Fruit fly (Drosophila melanogaster) whole organism, embryonic: ENCODE data around the gene CG17625.

Source experiments
- Atf3 ChIP-seq: fragments of 200-800 bp; sonication (Bioruptor generic); optimal IDR thresholded peaks from 3 replicates; lab custom pipeline; 2016; ENCODE audit warnings: missing biosample characterization, missing genetic modification characterization
- Atf6 ChIP-seq: fragments of 200-800 bp; sonication (Bioruptor generic); IDR thresholded peaks from 2 replicates; pipeline ENCODE4 v1.3.6; 2022; ENCODE audit warnings: missing biosample characterization, missing genetic modification characterization
- Awh ChIP-seq: fragments of 200-800 bp; sonication (Bioruptor generic); IDR thresholded peaks from 2 replicates; pipeline ENCODE4, ENCODE4 v1.3.6; 2022; ENCODE audit warnings: missing biosample characterization, missing genetic modification characterization
- CG10267 ChIP-seq: fragments of 200-800 bp; sonication (Bioruptor generic); optimal IDR thresholded peaks from 2 replicates; lab custom pipeline; 2018; ENCODE audit warnings: missing biosample characterization, mild to moderate bottlenecking, missing genetic modification characterization, moderate library complexity
- CG10959 ChIP-seq: fragments of 200-800 bp; sonication (Bioruptor generic); IDR thresholded peaks from 2 replicates; pipeline ENCODE4 v1.3.6; 2022; ENCODE audit warnings: missing biosample characterization, missing genetic modification characterization
- CG1233 ChIP-seq: fragments of 200-800 bp; sonication (Bioruptor generic); optimal IDR thresholded peaks from 4 replicates; lab custom pipeline; 2018; ENCODE audit warnings: missing biosample characterization, mild to moderate bottlenecking, missing genetic modification characterization
- CG14014 ChIP-seq: fragments of 200-800 bp; sonication (Bioruptor generic); IDR thresholded peaks from 2 replicates; pipeline ENCODE4 v1.3.6; 2022; ENCODE audit warnings: missing biosample characterization, missing genetic modification characterization
- CG15479 ChIP-seq: fragments of 200-800 bp; sonication (Bioruptor generic); optimal IDR thresholded peaks from 3 replicates; lab custom pipeline; 2019; ENCODE audit warnings: missing biosample characterization, mild to moderate bottlenecking, missing genetic modification characterization, moderate library complexity
- CG16779 ChIP-seq: fragments of 200-800 bp; sonication (Bioruptor generic); IDR thresholded peaks from 2 replicates; pipeline ENCODE4 v1.3.6; 2022; ENCODE audit warnings: missing biosample characterization, missing genetic modification characterization
- CG16813 ChIP-seq: fragments of 200-800 bp; sonication (Bioruptor generic); IDR thresholded peaks from 3 replicates; pipeline ENCODE4 v1.3.6; 2022; ENCODE audit warnings: missing biosample characterization, missing genetic modification characterization; ENCODE audit not compliant: partially characterized antibody
- CG18764 ChIP-seq: fragments of 200-800 bp; sonication (Bioruptor generic); optimal IDR thresholded peaks from 3 replicates; lab custom pipeline; 2016; ENCODE audit warnings: missing biosample characterization, missing genetic modification characterization
- CG2129 ChIP-seq: fragments of 200-800 bp; sonication (Bioruptor generic); IDR thresholded peaks from 2 replicates; pipeline ENCODE4 v1.3.6; 2022; ENCODE audit warnings: missing biosample characterization, missing genetic modification characterization; ENCODE audit not compliant: partially characterized antibody
- CG30431 ChIP-seq: fragments of 200-800 bp; sonication (Bioruptor generic); optimal IDR thresholded peaks from 2 replicates; lab custom pipeline; 2017; ENCODE audit warnings: missing biosample characterization, missing genetic modification characterization
- CG32767 ChIP-seq: fragments of 200-800 bp; sonication (Bioruptor generic); IDR thresholded peaks from 2 replicates; pipeline ENCODE4 v1.3.6; 2022; ENCODE audit warnings: missing biosample characterization, missing genetic modification characterization
- CG34376 ChIP-seq: fragments of 200-800 bp; sonication (Bioruptor generic); optimal IDR thresholded peaks from 2 replicates; lab custom pipeline; 2018; ENCODE audit warnings: missing biosample characterization, mild to moderate bottlenecking, missing genetic modification characterization
- CG4404 ChIP-seq: fragments of 200-800 bp; sonication (Bioruptor generic); IDR thresholded peaks from 2 replicates; pipeline ENCODE4 v1.3.6; 2022; ENCODE audit warnings: missing biosample characterization, missing genetic modification characterization
- CG6683 ChIP-seq: fragments of 200-800 bp; sonication (Bioruptor generic); optimal IDR thresholded peaks from 2 replicates; lab custom pipeline; 2017; ENCODE audit warnings: missing biosample characterization, mild to moderate bottlenecking, missing genetic modification characterization, missing genetic modification reagents
- CG6689 ChIP-seq: fragments of 200-800 bp; sonication (Bioruptor generic); IDR thresholded peaks from 2 replicates; pipeline ENCODE4 v1.3.6; 2022; ENCODE audit warnings: missing biosample characterization, missing genetic modification characterization
- CG6813 ChIP-seq: fragments of 200-800 bp; sonication (Bioruptor generic); optimal IDR thresholded peaks from 2 replicates; lab custom pipeline; 2017; ENCODE audit warnings: missing biosample characterization, missing genetic modification characterization, mild to moderate bottlenecking, moderate library complexity, missing genetic modification reagents
- CG7556 ChIP-seq: fragments of 200-800 bp; sonication (Bioruptor generic); optimal IDR thresholded peaks from 2 replicates; lab custom pipeline; 2017; ENCODE audit warnings: missing biosample characterization, mild to moderate bottlenecking, missing genetic modification characterization
- CG7745 ChIP-seq: fragments of 200-800 bp; sonication (Bioruptor generic); optimal IDR thresholded peaks from 2 replicates; lab custom pipeline; 2018; ENCODE audit warnings: missing biosample characterization, mild to moderate bottlenecking, missing genetic modification characterization, moderate library complexity
- CG8765 ChIP-seq: fragments of 200-800 bp; sonication (Bioruptor generic); IDR thresholded peaks from 2 replicates; pipeline ENCODE4 v1.3.6; 2022; ENCODE audit warnings: missing biosample characterization, missing genetic modification characterization
- CkIIα-i1 ChIP-seq: fragments of 200-800 bp; sonication (Bioruptor generic); IDR thresholded peaks from 2 replicates; pipeline ENCODE4 v1.3.6; 2022; ENCODE audit warnings: missing biosample characterization, missing genetic modification characterization
- Ets65A ChIP-seq: fragments of 200-800 bp; sonication (Bioruptor generic); peaks from one replicate; lab custom pipeline; 2016; ENCODE audit warnings: missing biosample characterization, missing genetic modification characterization
- H2.0 ChIP-seq: fragments of 200-800 bp; sonication (Bioruptor generic); IDR thresholded peaks from 2 replicates; pipeline ENCODE4 v1.3.6; 2022; ENCODE audit warnings: missing biosample characterization, missing genetic modification characterization
- HLHmδ ChIP-seq: fragments of 200-800 bp; sonication (Bioruptor generic); optimal IDR thresholded peaks from 2 replicates; lab custom pipeline; 2018; ENCODE audit warnings: missing biosample characterization, mild to moderate bottlenecking, missing genetic modification characterization, moderate library complexity
- Hr51 ChIP-seq, 2 experiments: fragments of 200-800 bp; sonication (Bioruptor generic); optimal IDR thresholded peaks; 2 replicates in 1 of 2; 3 replicates in 1 of 2; lab custom pipeline; 2016 to 2018; ENCODE audit warnings: missing biosample characterization in 2 of 2, missing genetic modification characterization in 2 of 2, mild to moderate bottlenecking in 1 of 2, moderate library complexity in 1 of 2
- Meics ChIP-seq: fragments of 200-800 bp; sonication (Bioruptor generic); optimal IDR thresholded peaks from 2 replicates; lab custom pipeline; 2017; ENCODE audit warnings: missing biosample characterization, mild to moderate bottlenecking, missing genetic modification characterization
- Nf-YC ChIP-seq: fragments of 200-800 bp; optimal IDR thresholded peaks from 3 replicates; lab custom pipeline; 2019; ENCODE audit warnings: missing biosample characterization, mild to moderate bottlenecking, missing genetic modification characterization, moderate library complexity
- Ptx1 ChIP-seq: fragments of 200-800 bp; sonication (Bioruptor generic); IDR thresholded peaks from 2 replicates; pipeline ENCODE4 v1.3.6; 2022; ENCODE audit warnings: missing biosample characterization, missing genetic modification characterization
- Scr ChIP-seq: fragments of 200-800 bp; sonication (Bioruptor generic); IDR thresholded peaks from 2 replicates; pipeline ENCODE4 v1.3.6; 2022; ENCODE audit warnings: missing biosample characterization, missing genetic modification characterization; ENCODE audit not compliant: partially characterized antibody
- Spps ChIP-seq: fragments of 200-800 bp; sonication (Bioruptor generic); optimal IDR thresholded peaks from 2 replicates; lab custom pipeline; 2018; ENCODE audit warnings: missing biosample characterization, mild to moderate bottlenecking, missing genetic modification characterization
- bowl ChIP-seq: fragments of 200-800 bp; sonication (Bioruptor generic); IDR thresholded peaks from 2 replicates; pipeline ENCODE4 v1.3.6; 2022; ENCODE audit warnings: missing biosample characterization, missing genetic modification characterization
- chm ChIP-seq: fragments of 200-800 bp; sonication (Bioruptor generic); IDR thresholded peaks from 2 replicates; pipeline ENCODE4 v1.3.6; 2022; ENCODE audit warnings: missing biosample characterization, missing genetic modification characterization
- emc ChIP-seq: fragments of 200-800 bp; sonication (Bioruptor generic); optimal IDR thresholded peaks from 2 replicates; lab custom pipeline; 2016; ENCODE audit warnings: missing biosample characterization, missing genetic modification characterization
- eyg ChIP-seq: fragments of 200-800 bp; sonication (Bioruptor generic); optimal IDR thresholded peaks from 3 replicates; lab custom pipeline; 2016; ENCODE audit warnings: missing biosample characterization, missing genetic modification characterization
- gcm2 ChIP-seq: fragments of 200-800 bp; sonication (Bioruptor generic); optimal IDR thresholded peaks from 2 replicates; lab custom pipeline; 2016; ENCODE audit warnings: missing biosample characterization, missing genetic modification characterization
- grn ChIP-seq: fragments of 200-800 bp; sonication (Bioruptor generic); optimal IDR thresholded peaks from 3 replicates; lab custom pipeline; 2017; ENCODE audit warnings: missing biosample characterization, missing genetic modification characterization
- kah ChIP-seq: fragments of 200-800 bp; sonication (Bioruptor generic); optimal IDR thresholded peaks from 2 replicates; lab custom pipeline; 2018; ENCODE audit warnings: missing biosample characterization, mild to moderate bottlenecking, missing genetic modification characterization
- ken ChIP-seq: fragments of 200-800 bp; sonication (Bioruptor generic); IDR thresholded peaks from 3 replicates; pipeline ENCODE4 v1.3.6; 2022; ENCODE audit warnings: missing biosample characterization, missing genetic modification characterization
- lbe ChIP-seq: fragments of 200-800 bp; sonication (Bioruptor generic); optimal IDR thresholded peaks from 2 replicates; lab custom pipeline; 2016; ENCODE audit warnings: missing biosample characterization, mild to moderate bottlenecking, missing genetic modification characterization
- pfk ChIP-seq: fragments of 200-800 bp; sonication (Bioruptor generic); optimal IDR thresholded peaks from 2 replicates; lab custom pipeline; 2018; ENCODE audit warnings: missing biosample characterization, mild to moderate bottlenecking, missing genetic modification characterization, moderate library complexity
- phol ChIP-seq: fragments of 200-800 bp; sonication (Bioruptor generic); optimal IDR thresholded peaks from 3 replicates; lab custom pipeline; 2018; ENCODE audit warnings: missing biosample characterization, mild to moderate bottlenecking, missing genetic modification characterization, moderate library complexity
- pnt ChIP-seq: fragments of 200-800 bp; sonication (Bioruptor generic); optimal IDR thresholded peaks from 3 replicates; lab custom pipeline; 2016; ENCODE audit warnings: missing biosample characterization, missing genetic modification characterization
- prd ChIP-seq, 3 experiments: fragments of >200 bp in 2 of 3; fragments of 200-800 bp in 1 of 3; sonication (Bioruptor generic) in 1 of 3; optimal IDR thresholded peaks in 2 of 3; IDR thresholded peaks in 1 of 3; 2 replicates in 2 of 3; 3 replicates in 1 of 3; pipeline versions ENCODE4 v1.3.6 to Lab custom; 2017 to 2022; ENCODE audit warnings: missing biosample characterization in 1 of 3, missing genetic modification characterization in 1 of 3
- scrt ChIP-seq: fragments of 200-800 bp; sonication (Bioruptor generic); optimal IDR thresholded peaks from 2 replicates; lab custom pipeline; 2018; ENCODE audit warnings: missing biosample characterization, mild to moderate bottlenecking, missing genetic modification characterization, moderate library complexity
- sens-2 ChIP-seq: fragments of 200-800 bp; sonication (Bioruptor generic); IDR thresholded peaks from 2 replicates; pipeline ENCODE4 v1.3.6; 2022; ENCODE audit warnings: missing biosample characterization, missing genetic modification characterization
- shn ChIP-seq: fragments of 200-800 bp; sonication (Bioruptor generic); optimal IDR thresholded peaks from 3 replicates; lab custom pipeline; 2016; ENCODE audit warnings: missing biosample characterization, missing genetic modification characterization
- so ChIP-seq: fragments of 200-800 bp; sonication (Bioruptor generic); IDR thresholded peaks from 3 replicates; pipeline ENCODE4 v1.3.6; 2022; ENCODE audit warnings: missing biosample characterization, missing genetic modification characterization
- stwl ChIP-seq: fragments of 200-800 bp; sonication (Bioruptor generic); optimal IDR thresholded peaks from 3 replicates; lab custom pipeline; 2018; ENCODE audit warnings: missing biosample characterization, mild to moderate bottlenecking, missing genetic modification characterization, moderate library complexity
- vvl ChIP-seq: fragments of 200-800 bp; sonication (Bioruptor generic); IDR thresholded peaks from 2 replicates; pipeline ENCODE4 v1.3.6; 2022; ENCODE audit warnings: missing biosample characterization, missing genetic modification characterization

Gene CG17625

dm6 chr3R:22690311-22690710 is 3.7 kb downstream of the CG17625 start, which contains the start of the genes wfs1 and Nup133 (continued):
- TF ChIP-seq eyg = no peak
- TF ChIP-seq CG1233 (GFP tag; lab: Kevin White, UChicago) = peak; percentile 69
- peak; percentile 87 for TF ChIP-seq CG10267 (tag; lab: Kevin White, UChicago)
- peak; percentile 73 for TF ChIP-seq Ptx1 (GFP tag; lab: Robert Waterston, UW)
- no peak for TF ChIP-seq sens-2 (GFP tag; lab: Robert Waterston, UW)
- 0 out of 2 replicates have a peak, but pooled peaks have one; percentile 37 for TF ChIP-seq CG10959 (GFP tag; lab: Robert Waterston, UW)
- no peak for TF ChIP-seq CG8765 (GFP tag; lab: Robert Waterston, UW)
- TF ChIP-seq phol (tag; lab: Kevin White, UChicago) = peak; percentile 87
- TF ChIP-seq CG6689 = peak; percentile 69
- TF ChIP-seq stwl (tag; lab: Kevin White, UChicago) = peak; percentile 73
- TF ChIP-seq Ets65A (GFP tag; lab: Kevin White, UChicago) = no peak
- TF ChIP-seq CkIIα-i1 (GFP tag; lab: Robert Waterston, UW) = no peak
- TF ChIP-seq Atf3 (GFP tag; lab: Kevin White, UChicago) = no peak
- no peak for TF ChIP-seq pnt (GFP tag; lab: Kevin White, UChicago)
- TF ChIP-seq bowl = no peak
- TF ChIP-seq CG6683 (GFP tag; lab: Kevin White, UChicago) = no peak
- TF ChIP-seq CG16779 = no peak
- TF ChIP-seq CG7745 (tag; lab: Kevin White, UChicago) = no peak
- TF ChIP-seq grn (GFP tag; lab: Kevin White, UChicago) = no peak
- peak; percentile 30 for TF ChIP-seq kah (GFP tag; lab: Kevin White, UChicago)
- peak; percentile 25 for TF ChIP-seq CG34376 (GFP tag; lab: Kevin White, UChicago)
- peak; percentile 79 for TF ChIP-seq CG14014 (GFP tag; lab: Robert Waterston, UW)
- TF ChIP-seq vvl = peak; percentile 73
- no peak for TF ChIP-seq Nf-YC
- peak; percentile 67 for TF ChIP-seq Atf6
- TF ChIP-seq Meics (GFP tag; lab: Kevin White, UChicago) = peak; percentile 76
- TF ChIP-seq H2.0 = peak; percentile 62
- no peak for TF ChIP-seq CG4404
- TF ChIP-seq ken = no peak
- peak; percentile 64 for TF ChIP-seq CG18764 (GFP tag; lab: Kevin White, UChicago)
- no peak for TF ChIP-seq HLHmδ (GFP tag; lab: Kevin White, UChicago)
- TF ChIP-seq CG32767 (GFP tag; lab: Robert Waterston, UW) = peak; percentile 65; the same call in 1 of the 2 replicates
- peak; percentile 31 for TF ChIP-seq CG6813 (GFP tag; lab: Kevin White, UChicago)
- no peak for TF ChIP-seq pfk (GFP tag; lab: Kevin White, UChicago)
- TF ChIP-seq Awh = no peak
- TF ChIP-seq gcm2 (GFP tag; lab: Kevin White, UChicago) = no peak
- peak; percentile 67 for TF ChIP-seq Spps (tag; lab: Kevin White, UChicago)
- peak; percentile 87 for TF ChIP-seq CG16813 (GFP tag; lab: Robert Waterston, UW)
- TF ChIP-seq Hr51 (GFP tag; optimal IDR thresholded peaks at IDR 0.05; lab: Kevin White, UChicago) = peak; percentile 20 to 86
- peak; percentile 93 for TF ChIP-seq Scr
- TF ChIP-seq chm = peak; percentile 46; the same call in 1 of the 2 replicates
- TF ChIP-seq emc (GFP tag; lab: Kevin White, UChicago) = no peak
- no peak for TF ChIP-seq CG7556 (GFP tag; lab: Kevin White, UChicago)
- no peak for TF ChIP-seq shn (GFP tag; lab: Kevin White, UChicago)
- no peak for TF ChIP-seq prd (optimal IDR thresholded peaks at IDR 0.05; lab: Kevin White, UChicago)
- TF ChIP-seq prd (GFP tag; IDR thresholded peaks at IDR 0.05; lab: Robert Waterston, UW) = peak; percentile 80
- peak; percentile 59; the same call in 1 of the 2 replicates for TF ChIP-seq CG2129 (GFP tag; lab: Robert Waterston, UW)
- TF ChIP-seq so = no peak
- TF ChIP-seq CG30431 (GFP tag; lab: Kevin White, UChicago) = no peak
- no peak for TF ChIP-seq lbe
- no peak for TF ChIP-seq scrt (GFP tag; lab: Kevin White, UChicago)
- peak; percentile 86 for TF ChIP-seq CG15479 (GFP tag; lab: Kevin White, UChicago)
